Worm (Caenorhabditis elegans): ENCODE measurements around the gene rps-13.

ce11 chrIII:6402810-6403209 lies 28.0 kb upstream of the rps-13 start:
- TF ChIP-seq ceh-27 (GFP tag; optimal IDR thresholded peaks at IDR 0.05) (no peak), mes-4 (tag; optimal IDR thresholded peaks at IDR 0.05) (no peak), unc-62 (GFP tag; optimal IDR thresholded peaks at IDR 0.05) (peak; percentile 81), pha-4 (tag; optimal IDR thresholded peaks at IDR 0.05) (no peak), gei-17 (GFP tag; optimal IDR thresholded peaks at IDR 0.05) (no peak), C06A6.2 (GFP tag; conservative IDR thresholded peaks at IDR 0.05) (no peak)

Data from whole organism, young adult.